Fruit fly (Drosophila melanogaster) whole organism, embryonic: Measurements from ENCODE around the gene dock.

Source experiments
- CG17802 ChIP-seq: fragments of 200-800 bp; sonication (Bioruptor generic); optimal IDR thresholded peaks from 2 replicates; lab custom pipeline; 2018; ENCODE audit warnings: missing biosample characterization, mild to moderate bottlenecking, missing genetic modification characterization, moderate library complexity
- CG7839 ChIP-seq: fragments of 200-800 bp; sonication (Bioruptor generic); optimal IDR thresholded peaks from 3 replicates; lab custom pipeline; 2018; ENCODE audit warnings: missing biosample characterization, mild to moderate bottlenecking, missing genetic modification characterization, moderate library complexity
- CG9817 ChIP-seq: fragments of 200-800 bp; sonication (Bioruptor generic); optimal IDR thresholded peaks from 2 replicates; lab custom pipeline; 2018; ENCODE audit warnings: missing biosample characterization, mild to moderate bottlenecking, missing genetic modification characterization, moderate library complexity
- Chrac-16 ChIP-seq: fragments of 200-800 bp; sonication (Bioruptor generic); optimal IDR thresholded peaks from 3 replicates; lab custom pipeline; 2016; ENCODE audit warnings: missing biosample characterization, missing genetic modification characterization
- H15 ChIP-seq: fragments of 200-800 bp; sonication (Bioruptor generic); IDR thresholded peaks from 3 replicates; pipeline ENCODE4 v1.3.6; 2022; ENCODE audit warnings: missing biosample characterization, missing genetic modification characterization
- Opbp ChIP-seq: fragments of 200-800 bp; sonication (Bioruptor generic); IDR thresholded peaks from 3 replicates; pipeline ENCODE4 v1.3.6; 2022; ENCODE audit warnings: missing biosample characterization, missing genetic modification characterization; ENCODE audit not compliant: partially characterized antibody
- knrl ChIP-seq: fragments of 200-800 bp; sonication (Bioruptor generic); IDR thresholded peaks from 3 replicates; pipeline ENCODE4 v1.3.6; 2022; ENCODE audit warnings: missing biosample characterization, missing genetic modification characterization; ENCODE audit not compliant: partially characterized antibody
- mirr ChIP-seq: fragments of 200-800 bp; sonication (Bioruptor generic); optimal IDR thresholded peaks from 3 replicates; lab custom pipeline; 2018; ENCODE audit warnings: missing biosample characterization, mild to moderate bottlenecking, missing genetic modification characterization
- sd ChIP-seq: fragments of 200-800 bp; sonication (Bioruptor generic); optimal IDR thresholded peaks from 3 replicates; lab custom pipeline; 2018; ENCODE audit warnings: missing biosample characterization, mild to moderate bottlenecking, missing genetic modification characterization, moderate library complexity

DNA sequence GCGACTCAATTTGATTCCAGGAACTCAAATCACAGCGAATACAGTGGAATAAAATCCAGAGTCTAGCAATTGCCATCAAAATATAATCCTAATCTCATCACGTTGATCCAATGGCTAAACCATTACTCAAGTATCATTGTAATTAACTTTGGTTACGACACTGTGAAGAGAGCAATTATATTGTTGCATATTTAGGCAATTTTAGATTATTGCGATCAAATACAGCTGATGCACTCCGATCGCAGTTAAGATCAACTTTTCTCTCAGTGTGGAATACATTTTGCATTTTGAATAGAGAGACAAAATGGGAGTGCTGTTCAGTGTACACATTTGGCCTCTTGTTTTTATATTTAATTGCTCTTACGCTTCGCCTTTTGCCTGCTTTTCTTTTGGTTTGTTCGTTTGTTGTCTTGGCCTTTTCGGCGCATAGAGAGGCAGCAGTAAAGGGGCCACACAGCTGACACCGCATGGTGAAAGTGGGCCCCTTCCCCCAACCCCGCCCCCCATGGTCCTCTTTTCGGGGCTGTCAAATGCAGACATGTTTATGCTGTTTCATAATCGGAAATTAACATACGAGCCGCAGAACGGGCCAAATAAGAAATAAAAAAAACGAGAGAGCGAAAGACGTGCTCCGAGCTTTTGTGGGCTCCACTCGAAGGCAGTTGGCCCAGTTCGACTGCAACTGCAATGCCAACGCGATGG, 20.5 kb downstream of the dock start:
- TF ChIP-seq CG7839 (tag; lab: Kevin White, UChicago) (peak; percentile 71), Opbp (GFP tag; lab: Robert Waterston, UW) (no peak), CG9817 (peak; percentile 21), sd (tag; lab: Kevin White, UChicago) (no peak), CG17802 (tag; lab: Kevin White, UChicago) (peak; percentile 34), knrl (no peak), H15 (GFP tag; lab: Robert Waterston, UW) (0 out of 3 replicates have a peak, but pooled peaks have one; percentile 51), mirr (GFP tag; lab: Kevin White, UChicago) (no peak), Chrac-16 (GFP tag; lab: Kevin White, UChicago) (peak; percentile 52)
